Fruit fly (Drosophila melanogaster) whole organism, prepupa: ENCODE data around the gene unc.

Source experiments
- Blimp-1 ChIP-seq: fragments of 200-800 bp; sonication (Bioruptor generic); optimal IDR thresholded peaks from 3 replicates; lab custom pipeline; 2017; ENCODE audit warnings: missing biosample characterization, missing genetic modification characterization, mild to moderate bottlenecking, moderate library complexity, missing genetic modification reagents
- CG10631 ChIP-seq: fragments of 200-800 bp; sonication (Bioruptor generic); optimal IDR thresholded peaks from 2 replicates; lab custom pipeline; 2016; ENCODE audit warnings: missing biosample characterization, missing genetic modification characterization
- CG10669 ChIP-seq: fragments of 200-800 bp; sonication (Bioruptor generic); optimal IDR thresholded peaks from 3 replicates; lab custom pipeline; 2018; ENCODE audit warnings: missing biosample characterization, mild to moderate bottlenecking, missing genetic modification characterization, moderate library complexity
- CG11762 ChIP-seq: fragments of 200-800 bp; sonication (Bioruptor generic); optimal IDR thresholded peaks from 3 replicates; lab custom pipeline; 2016; ENCODE audit warnings: missing biosample characterization, missing genetic modification characterization; ENCODE audit not compliant: insufficient read depth
- CG11902 ChIP-seq: fragments of 200-800 bp; sonication (Bioruptor generic); optimal IDR thresholded peaks from 3 replicates; lab custom pipeline; 2016; ENCODE audit warnings: missing biosample characterization, missing genetic modification characterization
- CG1621 ChIP-seq: fragments of 200-800 bp; sonication (Bioruptor generic); optimal IDR thresholded peaks from 3 replicates; lab custom pipeline; 2018; ENCODE audit warnings: missing biosample characterization, mild to moderate bottlenecking, missing genetic modification characterization
- CG16779 ChIP-seq: fragments of 200-800 bp; sonication (Bioruptor generic); optimal IDR thresholded peaks from 3 replicates; lab custom pipeline; 2017; ENCODE audit warnings: missing biosample characterization, mild to moderate bottlenecking, missing genetic modification characterization
- CG3032 ChIP-seq: fragments of 200-800 bp; optimal IDR thresholded peaks from 2 replicates; lab custom pipeline; 2019; ENCODE audit warnings: missing biosample characterization, mild to moderate bottlenecking, missing genetic modification characterization, moderate library complexity
- CG31627 ChIP-seq: fragments of 200-800 bp; sonication (Bioruptor generic); optimal IDR thresholded peaks from 3 replicates; lab custom pipeline; 2016; ENCODE audit warnings: missing biosample characterization, missing genetic modification characterization
- CG32006 ChIP-seq: fragments of 200-800 bp; sonication (Bioruptor generic); optimal IDR thresholded peaks from 3 replicates; lab custom pipeline; 2017; ENCODE audit warnings: missing biosample characterization, mild to moderate bottlenecking, missing genetic modification characterization
- CG34406 ChIP-seq: fragments of 200-800 bp; sonication (Bioruptor generic); optimal IDR thresholded peaks from 3 replicates; lab custom pipeline; 2016; ENCODE audit warnings: missing biosample characterization, missing genetic modification characterization
- CG3919 ChIP-seq: fragments of 200-800 bp; sonication (Bioruptor generic); optimal IDR thresholded peaks from 3 replicates; lab custom pipeline; 2016; ENCODE audit warnings: missing biosample characterization, missing genetic modification characterization
- CG4318 ChIP-seq: fragments of 200-800 bp; sonication (Bioruptor generic); optimal IDR thresholded peaks from 3 replicates; lab custom pipeline; 2017; ENCODE audit warnings: missing biosample characterization, mild to moderate bottlenecking, missing genetic modification characterization
- CG6854 ChIP-seq: fragments of 200-800 bp; sonication (Bioruptor generic); optimal IDR thresholded peaks from 2 replicates; lab custom pipeline; 2017; ENCODE audit warnings: missing biosample characterization, mild to moderate bottlenecking, missing genetic modification characterization
- CG7368 ChIP-seq: fragments of 200-800 bp; sonication (Bioruptor generic); optimal IDR thresholded peaks from 3 replicates; lab custom pipeline; 2016; ENCODE audit warnings: missing biosample characterization, missing genetic modification characterization
- CG8319 ChIP-seq: fragments of 200-800 bp; sonication (Bioruptor generic); optimal IDR thresholded peaks from 3 replicates; lab custom pipeline; 2016; ENCODE audit warnings: missing biosample characterization, missing genetic modification characterization
- CG8632 ChIP-seq: fragments of 200-800 bp; sonication (Bioruptor generic); optimal IDR thresholded peaks from 3 replicates; lab custom pipeline; 2016; ENCODE audit warnings: missing biosample characterization, missing genetic modification characterization
- CG9139 ChIP-seq: fragments of 200-800 bp; sonication (Bioruptor generic); optimal IDR thresholded peaks from 3 replicates; lab custom pipeline; 2017; ENCODE audit warnings: missing biosample characterization, mild to moderate bottlenecking, missing genetic modification characterization
- Eip75B ChIP-seq: fragments of 200-800 bp; sonication (Bioruptor generic); optimal IDR thresholded peaks from 3 replicates; lab custom pipeline; 2016; ENCODE audit warnings: missing biosample characterization, missing genetic modification characterization
- Eip78C ChIP-seq: fragments of 200-800 bp; sonication (Bioruptor generic); peaks from one replicate; lab custom pipeline; 2016; ENCODE audit warnings: missing biosample characterization, missing genetic modification characterization
- Eip93F ChIP-seq: fragments of 200-800 bp; sonication (Bioruptor generic); optimal IDR thresholded peaks from 2 replicates; lab custom pipeline; 2016; ENCODE audit warnings: missing biosample characterization, mild to moderate bottlenecking, missing genetic modification characterization
- Ets21C ChIP-seq: fragments of 200-800 bp; sonication (Bioruptor generic); optimal IDR thresholded peaks from 3 replicates; lab custom pipeline; 2016; ENCODE audit warnings: missing biosample characterization, missing genetic modification characterization
- Lpt ChIP-seq: fragments of 200-800 bp; sonication (Bioruptor generic); optimal IDR thresholded peaks from 3 replicates; lab custom pipeline; 2016; ENCODE audit warnings: missing biosample characterization, missing genetic modification characterization
- OdsH ChIP-seq: fragments of 200-800 bp; sonication (Bioruptor generic); optimal IDR thresholded peaks from 3 replicates; lab custom pipeline; 2016; ENCODE audit warnings: missing biosample characterization, missing genetic modification characterization
- Smox ChIP-seq: fragments of 200-800 bp; sonication (Bioruptor generic); optimal IDR thresholded peaks from 3 replicates; lab custom pipeline; 2016; ENCODE audit warnings: missing biosample characterization, missing genetic modification characterization
- Sox102F ChIP-seq: fragments of 200-800 bp; sonication (Bioruptor generic); optimal IDR thresholded peaks from 2 replicates; lab custom pipeline; 2016; ENCODE audit warnings: missing biosample characterization, mild to moderate bottlenecking, missing genetic modification characterization
- Sox14 ChIP-seq: fragments of 200-800 bp; sonication (Bioruptor generic); optimal IDR thresholded peaks from 3 replicates; lab custom pipeline; 2016; ENCODE audit warnings: missing biosample characterization, missing genetic modification characterization
- acj6 ChIP-seq: fragments of 200-800 bp; sonication (Bioruptor generic); optimal IDR thresholded peaks from 3 replicates; lab custom pipeline; 2016; ENCODE audit warnings: missing biosample characterization, missing genetic modification characterization
- dac ChIP-seq: fragments of 200-800 bp; sonication (Bioruptor generic); optimal IDR thresholded peaks from 2 replicates; lab custom pipeline; 2017; ENCODE audit warnings: missing biosample characterization, mild to moderate bottlenecking, missing genetic modification characterization
- dsx ChIP-seq: fragments of 200-800 bp; optimal IDR thresholded peaks from 3 replicates; lab custom pipeline; 2019; ENCODE audit warnings: missing biosample characterization, mild to moderate bottlenecking, missing genetic modification characterization, moderate library complexity; ENCODE audit not compliant: poor library complexity, severe bottlenecking
- eg ChIP-seq: fragments of 200-800 bp; sonication (Bioruptor generic); IDR thresholded peaks from 3 replicates; pipeline ENCODE4 v1.3.6; 2022; ENCODE audit warnings: missing biosample characterization, missing genetic modification characterization
- esn ChIP-seq: fragments of 200-800 bp; sonication (Bioruptor generic); optimal IDR thresholded peaks from 2 replicates; lab custom pipeline; 2016; ENCODE audit warnings: missing biosample characterization, mild to moderate bottlenecking, missing genetic modification characterization, moderate library complexity
- fd59A ChIP-seq: fragments of 200-800 bp; sonication (Bioruptor generic); optimal IDR thresholded peaks from 2 replicates; lab custom pipeline; 2017; ENCODE audit warnings: missing biosample characterization, mild to moderate bottlenecking, missing genetic modification characterization, missing genetic modification reagents
- fkh ChIP-seq: fragments of 200-800 bp; sonication (Bioruptor generic); optimal IDR thresholded peaks from 3 replicates; lab custom pipeline; 2017; ENCODE audit warnings: missing biosample characterization, mild to moderate bottlenecking, missing genetic modification characterization, moderate library complexity
- net ChIP-seq: fragments of 200-800 bp; sonication (Bioruptor generic); optimal IDR thresholded peaks from 3 replicates; lab custom pipeline; 2016; ENCODE audit warnings: missing biosample characterization, missing genetic modification characterization
- pdm3 ChIP-seq: fragments of 200-800 bp; sonication (Bioruptor generic); optimal IDR thresholded peaks from 3 replicates; lab custom pipeline; 2016; ENCODE audit warnings: missing biosample characterization, missing genetic modification characterization
- salr ChIP-seq, 2 experiments: fragments of 200-800 bp; sonication (Bioruptor generic); optimal IDR thresholded peaks; 3 replicates each; lab custom pipeline; 2016 to 2018; ENCODE audit warnings: missing biosample characterization in 2 of 2, missing genetic modification characterization in 2 of 2, mild to moderate bottlenecking in 1 of 2
- spab ChIP-seq: fragments of 200-800 bp; sonication (Bioruptor generic); optimal IDR thresholded peaks from 2 replicates; lab custom pipeline; 2017; ENCODE audit warnings: missing biosample characterization, mild to moderate bottlenecking, missing genetic modification characterization, missing genetic modification reagents
- svp ChIP-seq: fragments of 200-800 bp; sonication (Bioruptor generic); peaks from one replicate; lab custom pipeline; 2016; ENCODE audit warnings: missing biosample characterization, missing genetic modification characterization
- topi ChIP-seq: fragments of 200-800 bp; sonication (Bioruptor generic); optimal IDR thresholded peaks from 3 replicates; lab custom pipeline; 2016; ENCODE audit warnings: missing biosample characterization, missing genetic modification characterization
- vri ChIP-seq: fragments of 200-800 bp; sonication (Bioruptor generic); optimal IDR thresholded peaks from 3 replicates; lab custom pipeline; 2016; ENCODE audit warnings: missing biosample characterization, mild to moderate bottlenecking, missing genetic modification characterization

The unc gene

dm6 chrX:21102106-21102505 lies 14.6 kb downstream of the unc start, which contains the start of gene CG15446:
CG15446 (minus strand) TSS chrX:21102206.
- TF ChIP-seq vri (GFP tag; lab: Kevin White, UChicago) (no peak), CG10669 (GFP tag; lab: Kevin White, UChicago) (no peak), Eip78C (GFP tag; lab: Kevin White, UChicago) (no peak), dac (GFP tag; lab: Kevin White, UChicago) (no peak), net (GFP tag; lab: Kevin White, UChicago) (no peak), Smox (GFP tag; lab: Kevin White, UChicago) (no peak), topi (GFP tag; lab: Kevin White, UChicago) (no peak), spab (GFP tag; lab: Kevin White, UChicago) (no peak), OdsH (GFP tag; lab: Kevin White, UChicago) (no peak), CG16779 (tag; lab: Kevin White, UChicago) (no peak), CG7368 (no peak), acj6 (GFP tag; lab: Kevin White, UChicago) (no peak), svp (GFP tag; lab: Kevin White, UChicago) (no peak)

dm6 chrX:21093544-21093943 lies 23.2 kb downstream of the unc start, which contains the start of gene stg1:
stg1 (plus strand) TSS chrX:21093844.
- TF ChIP-seq CG31627 (no peak), Ets21C (GFP tag; lab: Kevin White, UChicago) (no peak), Smox (GFP tag; lab: Kevin White, UChicago) (no peak), CG34406 (GFP tag; lab: Kevin White, UChicago) (no peak), CG11762 (GFP tag; lab: Kevin White, UChicago) (no peak), CG3032 (tag; lab: Kevin White, UChicago) (no peak), CG4318 (no peak), Blimp-1 (GFP tag; lab: Kevin White, UChicago) (no peak), Sox102F (GFP tag; lab: Kevin White, UChicago) (no peak), vri (GFP tag; lab: Kevin White, UChicago) (no peak), CG1621 (no peak), Eip78C (GFP tag; lab: Kevin White, UChicago) (no peak), CG7368 (no peak), OdsH (GFP tag; lab: Kevin White, UChicago) (no peak), svp (GFP tag; lab: Kevin White, UChicago) (no peak)

dm6 chrX:21083246-21083645 lies 33.5 kb downstream of the unc start:
- no peak for TF ChIP-seq CG3919 (GFP tag; lab: Kevin White, UChicago)
- TF ChIP-seq Lpt (GFP tag; lab: Kevin White, UChicago): no peak
- no peak for TF ChIP-seq OdsH (GFP tag; lab: Kevin White, UChicago)
- no peak for TF ChIP-seq esn
- no peak for TF ChIP-seq Eip75B (GFP tag; lab: Kevin White, UChicago)
- no peak for TF ChIP-seq CG8319 (GFP tag; lab: Kevin White, UChicago)
- no peak for TF ChIP-seq CG10631 (GFP tag; lab: Kevin White, UChicago)
- TF ChIP-seq pdm3 (GFP tag; lab: Kevin White, UChicago): no peak
- no peak for TF ChIP-seq CG8632 (GFP tag; lab: Kevin White, UChicago)
- no peak for TF ChIP-seq Eip78C (GFP tag; lab: Kevin White, UChicago)

DNA sequence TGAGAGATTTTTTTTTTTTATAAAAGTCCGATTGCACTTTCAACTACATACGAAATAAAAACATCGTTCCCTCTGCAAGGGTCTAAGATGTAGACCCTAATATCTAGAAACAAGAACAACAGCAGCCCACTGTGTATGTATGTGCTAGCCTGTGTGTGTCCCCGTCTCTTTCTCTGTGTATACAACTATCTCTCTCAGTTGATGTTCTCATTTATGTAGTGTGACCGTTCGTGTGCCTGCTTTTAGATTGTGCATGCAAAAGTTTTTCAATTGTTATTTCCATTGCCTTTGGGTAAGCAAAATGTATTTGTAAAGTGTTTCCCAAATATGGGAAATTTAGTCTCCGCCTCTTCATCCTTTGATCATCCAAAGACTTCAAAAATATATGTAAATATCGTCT lies 36.4 kb downstream of the unc start:
- TF ChIP-seq eg (GFP tag; lab: Robert Waterston, UW) (no peak), salr (GFP tag; optimal IDR thresholded peaks at IDR 0.05; lab: Kevin White, UChicago) (no peak), Lpt (GFP tag; lab: Kevin White, UChicago) (no peak), Sox102F (GFP tag; lab: Kevin White, UChicago) (no peak)
- TF ChIP-seq, all 60 proteins: peak for 0

DNA sequence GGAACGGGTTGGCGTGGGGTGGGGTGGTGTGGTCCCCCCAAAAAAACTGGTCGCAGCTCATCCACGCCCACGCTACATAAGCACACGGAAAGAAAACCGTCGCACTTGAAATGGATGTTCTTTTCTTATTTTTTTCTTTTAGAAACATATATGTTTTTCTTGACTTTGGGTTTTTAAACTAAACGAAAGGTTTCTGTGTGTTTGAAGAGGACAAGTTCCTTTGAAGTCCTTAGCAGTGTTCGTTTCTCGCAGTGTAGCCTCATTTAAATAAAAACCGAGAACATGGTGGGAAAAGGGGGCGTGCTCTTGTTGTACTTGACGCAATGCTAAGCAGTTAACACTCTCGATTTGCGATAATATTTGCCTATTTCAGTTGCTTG lies 42.4 kb downstream of the unc start:
- peak; percentile 47 for TF ChIP-seq dsx (GFP tag; lab: Kevin White, UChicago)
- peak; percentile 79 for TF ChIP-seq CG32006 (GFP tag; lab: Kevin White, UChicago)
- TF ChIP-seq CG31627: peak; percentile 71
- TF ChIP-seq CG9139 (GFP tag; lab: Kevin White, UChicago): no peak
- peak; percentile 27 for TF ChIP-seq CG11902
- peak; percentile 73 for TF ChIP-seq Sox14
- peak; percentile 3 for TF ChIP-seq CG8319 (GFP tag; lab: Kevin White, UChicago)
- TF ChIP-seq fd59A (GFP tag; lab: Kevin White, UChicago): peak; percentile 11
- peak; percentile 40 for TF ChIP-seq CG34406 (GFP tag; lab: Kevin White, UChicago)
- TF ChIP-seq CG7368: peak; percentile 29
- peak; percentile 40 for TF ChIP-seq CG11762 (GFP tag; lab: Kevin White, UChicago)
- peak; percentile 52 for TF ChIP-seq fkh
- no peak for TF ChIP-seq Eip93F (GFP tag; lab: Kevin White, UChicago)
- peak; percentile 78 for TF ChIP-seq net (GFP tag; lab: Kevin White, UChicago)
- TF ChIP-seq Sox102F (GFP tag; lab: Kevin White, UChicago): peak; percentile 72
- TF ChIP-seq CG6854 (GFP tag; lab: Kevin White, UChicago): no peak
- peak; percentile 58 for TF ChIP-seq Eip75B (GFP tag; lab: Kevin White, UChicago)
- peak; percentile 74 for TF ChIP-seq OdsH (GFP tag; lab: Kevin White, UChicago)
- peak; percentile 33 for TF ChIP-seq CG3032 (tag; lab: Kevin White, UChicago)
